Worm (Caenorhabditis elegans) whole organism, L1 larva: ENCODE measurements around the gene nas-32.
"Not testable (repeated sequence)": the region's sequence is repeated elsewhere in the genome, so short reads cannot be mapped to it uniquely, and the experiment has no call there.

Source experiments
- C16A3.4 ChIP-seq: fragments of 150-350 bp; optimal IDR thresholded peaks from 2 replicates; lab custom pipeline; 2014; ENCODE audit warnings: missing biosample characterization, missing genetic modification characterization
- C34B4.2 ChIP-seq: sonication (generic microtip); optimal IDR thresholded peaks from 2 replicates; lab custom pipeline; 2017; ENCODE audit warnings: mild to moderate bottlenecking, missing genetic modification characterization, missing compliant biosample characterization
- Y116A8C.19 ChIP-seq: sonication (generic microtip); optimal IDR thresholded peaks from 2 replicates; lab custom pipeline; 2016; ENCODE audit warnings: missing compliant biosample characterization, missing genetic modification characterization, borderline replicate concordance
- alr-1 ChIP-seq: fragments of 200-800 bp; sonication (Bioruptor generic); optimal IDR thresholded peaks from 2 replicates; lab custom pipeline; 2018; ENCODE audit warnings: borderline replicate concordance, mild to moderate bottlenecking, missing genetic modification characterization, missing compliant biosample characterization
- aly-2 ChIP-seq: fragments of 150-350 bp; optimal IDR thresholded peaks from 2 replicates; lab custom pipeline; 2014; ENCODE audit warnings: missing biosample characterization, missing genetic modification characterization
- ama-1 ChIP-seq: fragments of 150-350 bp; optimal IDR thresholded peaks from 2 replicates; lab custom pipeline; 2014
- blmp-1 ChIP-seq: fragments of 150-350 bp; optimal IDR thresholded peaks from 2 replicates; lab custom pipeline; 2014; ENCODE audit warnings: missing biosample characterization, missing genetic modification characterization
- ceh-8 ChIP-seq: fragments of 200-800 bp; sonication (Bioruptor generic); optimal IDR thresholded peaks from 2 replicates; lab custom pipeline; 2018; ENCODE audit warnings: mild to moderate bottlenecking, missing genetic modification characterization, moderate library complexity, missing compliant biosample characterization
- ceh-82 ChIP-seq, 3 experiments: fragments of 150-350 bp in 1 of 3; sonication (generic microtip) in 2 of 3; optimal IDR thresholded peaks; 2 replicates each; lab custom pipeline; 2014 to 2017; ENCODE audit warnings: missing biosample characterization in 3 of 3, missing genetic modification characterization in 3 of 3
- ces-1 ChIP-seq: fragments of 150-350 bp; optimal IDR thresholded peaks from 2 replicates; lab custom pipeline; 2014; ENCODE audit warnings: missing biosample characterization, missing genetic modification reagents, missing genetic modification characterization
- dpl-1 ChIP-seq, 3 experiments: fragments of 150-350 bp in 2 of 3; sonication (generic microtip) in 1 of 3; optimal IDR thresholded peaks; 2 replicates each; lab custom pipeline; 2014 to 2017; ENCODE audit warnings: missing biosample characterization in 3 of 3, missing genetic modification characterization in 3 of 3, missing genetic modification reagents in 3 of 3
- dsc-1 ChIP-seq: sonication (generic microtip); optimal IDR thresholded peaks from 2 replicates; lab custom pipeline; 2016; ENCODE audit warnings: mild to moderate bottlenecking, missing genetic modification characterization, missing compliant biosample characterization
- efl-1 ChIP-seq, 4 experiments: fragments of 150-350 bp; optimal IDR thresholded peaks in 3 of 4; peaks in 1 of 4; 1 replicate in 1 of 4; 2 replicates in 3 of 4; lab custom pipeline; 2014; ENCODE audit warnings: missing biosample characterization in 2 of 4, missing genetic modification characterization in 2 of 4, missing genetic modification reagents in 2 of 4
- efl-3 ChIP-seq: fragments of 200-800 bp; sonication (Bioruptor generic); optimal IDR thresholded peaks from 2 replicates; lab custom pipeline; 2018; ENCODE audit warnings: mild to moderate bottlenecking, missing genetic modification characterization, missing compliant biosample characterization
- egl-27 ChIP-seq, 2 experiments: fragments of 150-350 bp in 1 of 2; sonication (generic microtip); optimal IDR thresholded peaks; 3 replicates each; lab custom pipeline; 2017 to 2018; ENCODE audit warnings: missing biosample characterization in 2 of 2, missing genetic modification characterization in 2 of 2, missing genetic modification reagents in 2 of 2
- ets-5 ChIP-seq: fragments of 200-800 bp; sonication (Bioruptor generic); IDR thresholded peaks from 2 replicates; pipeline ENCODE4 v1.3.6; 2022; ENCODE audit warnings: missing genetic modification characterization, missing compliant biosample characterization
- fkh-10 ChIP-seq: sonication (generic microtip); optimal IDR thresholded peaks from 2 replicates; lab custom pipeline; 2017; ENCODE audit warnings: missing biosample characterization, missing genetic modification reagents, missing genetic modification characterization
- fos-1 ChIP-seq: fragments of 150-350 bp; optimal IDR thresholded peaks from 2 replicates; lab custom pipeline; 2014; ENCODE audit warnings: missing biosample characterization, missing genetic modification characterization
- grh-1 ChIP-seq: fragments of 200-800 bp; sonication (Bioruptor generic); IDR thresholded peaks from 2 replicates; pipeline ENCODE4 v1.3.6; 2022; ENCODE audit warnings: missing genetic modification reagents, missing genetic modification characterization, missing compliant biosample characterization
- hlh-17 ChIP-seq: fragments of 200-800 bp; sonication (Bioruptor generic); optimal IDR thresholded peaks from 2 replicates; lab custom pipeline; 2018; ENCODE audit warnings: missing genetic modification characterization, mild to moderate bottlenecking, missing compliant biosample characterization, moderate library complexity, borderline replicate concordance
- lin-14 ChIP-seq: fragments of 200-800 bp; sonication (Bioruptor generic); optimal IDR thresholded peaks from 2 replicates; lab custom pipeline; 2018; ENCODE audit warnings: mild to moderate bottlenecking, missing genetic modification characterization, moderate library complexity, missing compliant biosample characterization
- lin-15B ChIP-seq: fragments of 150-350 bp; sonication (generic microtip); optimal IDR thresholded peaks from 3 replicates; lab custom pipeline; 2014; ENCODE audit warnings: missing biosample characterization, missing genetic modification characterization
- lin-39 ChIP-seq: fragments of 150-350 bp; optimal IDR thresholded peaks from 2 replicates; lab custom pipeline; 2014; ENCODE audit warnings: missing biosample characterization, missing genetic modification reagents, missing genetic modification characterization
- mep-1 ChIP-seq: fragments of 150-350 bp; optimal IDR thresholded peaks from 2 replicates; lab custom pipeline; 2014; ENCODE audit warnings: missing biosample characterization, missing genetic modification characterization
- nhr-11 ChIP-seq: fragments of 150-350 bp; optimal IDR thresholded peaks from 2 replicates; lab custom pipeline; 2014; ENCODE audit warnings: missing biosample characterization, missing genetic modification characterization
- nhr-12 ChIP-seq: sonication (generic microtip); optimal IDR thresholded peaks from 2 replicates; lab custom pipeline; 2017; ENCODE audit warnings: missing biosample characterization, missing genetic modification characterization
- nhr-20 ChIP-seq: sonication (generic microtip); optimal IDR thresholded peaks from 2 replicates; lab custom pipeline; 2016; ENCODE audit warnings: mild to moderate bottlenecking, missing genetic modification characterization, missing compliant biosample characterization
- nhr-28 ChIP-seq: fragments of 150-350 bp; optimal IDR thresholded peaks from 2 replicates; lab custom pipeline; 2014; ENCODE audit warnings: missing biosample characterization, missing genetic modification characterization
- nhr-77 ChIP-seq: fragments of 150-350 bp; optimal IDR thresholded peaks from 2 replicates; lab custom pipeline; 2014; ENCODE audit warnings: missing biosample characterization, missing genetic modification characterization
- nhr-85 ChIP-seq: sonication (generic microtip); peaks from one replicate; lab custom pipeline; 2016; ENCODE audit warnings: missing genetic modification characterization, inconsistent platforms, missing compliant biosample characterization
- pax-3 ChIP-seq: fragments of 200-800 bp; sonication (Bioruptor generic); optimal IDR thresholded peaks from 2 replicates; lab custom pipeline; 2018; ENCODE audit warnings: mild to moderate bottlenecking, missing genetic modification characterization, moderate library complexity, missing compliant biosample characterization
- pqm-1 ChIP-seq: sonication (generic microtip); optimal IDR thresholded peaks from 3 replicates; lab custom pipeline; 2017; ENCODE audit warnings: missing biosample characterization, missing genetic modification characterization
- skn-1 ChIP-seq: fragments of 150-350 bp; optimal IDR thresholded peaks from 2 replicates; lab custom pipeline; 2014; ENCODE audit warnings: missing biosample characterization, missing genetic modification characterization
- snu-23 ChIP-seq: sonication (generic microtip); optimal IDR thresholded peaks from 2 replicates; lab custom pipeline; 2016; ENCODE audit warnings: missing genetic modification characterization, missing compliant biosample characterization
- sox-4 ChIP-seq: sonication (generic microtip); optimal IDR thresholded peaks from 2 replicates; lab custom pipeline; 2016; ENCODE audit warnings: missing genetic modification characterization, missing compliant biosample characterization
- sup-37 ChIP-seq: fragments of 200-800 bp; sonication (Bioruptor generic); optimal IDR thresholded peaks from 2 replicates; lab custom pipeline; 2018; ENCODE audit warnings: mild to moderate bottlenecking, missing genetic modification characterization, missing compliant biosample characterization
- tbx-2 ChIP-seq: sonication (generic microtip); optimal IDR thresholded peaks from 2 replicates; lab custom pipeline; 2016; ENCODE audit warnings: missing genetic modification characterization, missing compliant biosample characterization
- unc-30 ChIP-seq: sonication (generic microtip); optimal IDR thresholded peaks from 2 replicates; lab custom pipeline; 2017; ENCODE audit warnings: missing biosample characterization, missing genetic modification characterization
- unc-62 ChIP-seq: fragments of 150-350 bp; optimal IDR thresholded peaks from 2 replicates; lab custom pipeline; 2014; ENCODE audit warnings: missing biosample characterization, missing genetic modification reagents, missing genetic modification characterization
- unc-98 ChIP-seq: fragments of 200-800 bp; sonication (Bioruptor generic); IDR thresholded peaks from 2 replicates; pipeline ENCODE4 v1.3.6; 2022; ENCODE audit warnings: missing genetic modification characterization, missing compliant biosample characterization
- zip-4 ChIP-seq: fragments of 200-800 bp; sonication (Bioruptor generic); optimal IDR thresholded peaks from 2 replicates; lab custom pipeline; 2018; ENCODE audit warnings: mild to moderate bottlenecking, missing genetic modification characterization, moderate library complexity, missing compliant biosample characterization

The nas-32 gene

ce11 chrV:890835-891234, 8.2 kb downstream of the nas-32 start, which contains the start of gene srlf-22:
Gene srlf-22, plus strand, starts transcription at chrV:891135.
- not testable (repeated sequence) for TF ChIP-seq fos-1 (tag; lab: Kevin White, UChicago); ces-1; nhr-28

ce11 chrV:890423-890822, 8.6 kb downstream of the nas-32 start, which contains the start of gene srlf-21:
Gene srlf-21, minus strand, starts transcription at chrV:890523.
- no peak for TF ChIP-seq nhr-12 (tag; lab: Kevin White, UChicago)
- no peak for TF ChIP-seq zip-4 (GFP tag; lab: Kevin White, UChicago)
- no peak for TF ChIP-seq nhr-77 (tag; lab: Kevin White, UChicago)
- no peak for TF ChIP-seq grh-1 (GFP tag; lab: Robert Waterston, UW)
- no peak for TF ChIP-seq fkh-10 (GFP tag; lab: Kevin White, UChicago)
- TF ChIP-seq nhr-85 (tag; lab: Kevin White, UChicago) = no peak
- no peak for TF ChIP-seq ets-5 (GFP tag; lab: Robert Waterston, UW)
- no peak for TF ChIP-seq sox-4
- TF ChIP-seq egl-27 (tag; optimal IDR thresholded peaks at IDR 0.05; lab: Kevin White, UChicago) = no peak
- no peak for TF ChIP-seq ama-1
- no peak for TF ChIP-seq dpl-1 (GFP tag; optimal IDR thresholded peaks at IDR 0.05; lab: Kevin White, UChicago)
- no peak for TF ChIP-seq snu-23
- TF ChIP-seq tbx-2 (tag; lab: Kevin White, UChicago) = no peak
- no peak for TF ChIP-seq ces-1

- TF ChIP-seq ceh-8 (GFP tag; lab: Kevin White, UChicago) (no peak), skn-1 (no peak), Y116A8C.19 (tag; lab: Kevin White, UChicago) (no peak), unc-62 (GFP tag; lab: Kevin White, UChicago) (no peak), hlh-17 (no peak), efl-1 (optimal IDR thresholded peaks at IDR 0.05; lab: Kevin White, UChicago) (no peak), efl-1 (GFP tag; optimal IDR thresholded peaks at IDR 0.05 in 1 of 2; lab: Kevin White, UChicago) (no peak), aly-2 (tag; lab: Kevin White, UChicago) (no peak), C34B4.2 (tag; lab: Kevin White, UChicago) (no peak), lin-14 (GFP tag; lab: Kevin White, UChicago) (no peak), alr-1 (tag; lab: Kevin White, UChicago) (no peak), grh-1 (GFP tag; lab: Robert Waterston, UW) (no peak), efl-3 (GFP tag; lab: Kevin White, UChicago) (no peak), egl-27 (tag; optimal IDR thresholded peaks at IDR 0.05; lab: Kevin White, UChicago) (no peak)
Measured at ce11 chrV:889216-889615, 9.8 kb downstream of the nas-32 start, which contains the start of gene T02B11.6. Gene T02B11.6, minus strand, starts transcription at chrV:889316.

DNA sequence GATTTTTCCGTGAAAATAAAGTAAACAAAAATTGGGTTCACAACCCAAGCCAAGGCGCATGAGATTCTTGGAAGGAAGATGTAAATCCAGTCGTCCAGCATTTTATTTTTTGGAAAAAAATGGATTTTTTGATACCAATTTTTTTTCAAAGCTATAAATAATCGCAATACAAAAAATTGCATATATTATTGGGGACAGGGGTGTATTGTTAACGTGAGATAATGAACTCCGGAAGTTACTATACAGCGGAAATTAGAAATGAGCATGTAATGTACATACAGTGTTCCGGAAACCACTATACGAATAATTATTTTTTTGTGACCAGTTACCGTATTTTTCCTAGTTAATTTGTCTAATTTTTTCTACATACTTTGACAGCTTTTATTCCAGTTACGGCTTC, 14.7 kb downstream of the nas-32 start, which contains the start of gene srj-38:
Gene srj-38 (minus strand): TSS at position 101 of the 400 bp plus-strand sequence.
- TF ChIP-seq nhr-20 (no peak), dsc-1 (tag; lab: Kevin White, UChicago) (no peak), sup-37 (GFP tag; lab: Kevin White, UChicago) (no peak), unc-30 (no peak), mep-1 (tag; lab: Kevin White, UChicago) (no peak), nhr-11 (tag; lab: Kevin White, UChicago) (no peak), lin-14 (GFP tag; lab: Kevin White, UChicago) (no peak), lin-15B (no peak), unc-98 (GFP tag; lab: Robert Waterston, UW) (no peak)

DNA sequence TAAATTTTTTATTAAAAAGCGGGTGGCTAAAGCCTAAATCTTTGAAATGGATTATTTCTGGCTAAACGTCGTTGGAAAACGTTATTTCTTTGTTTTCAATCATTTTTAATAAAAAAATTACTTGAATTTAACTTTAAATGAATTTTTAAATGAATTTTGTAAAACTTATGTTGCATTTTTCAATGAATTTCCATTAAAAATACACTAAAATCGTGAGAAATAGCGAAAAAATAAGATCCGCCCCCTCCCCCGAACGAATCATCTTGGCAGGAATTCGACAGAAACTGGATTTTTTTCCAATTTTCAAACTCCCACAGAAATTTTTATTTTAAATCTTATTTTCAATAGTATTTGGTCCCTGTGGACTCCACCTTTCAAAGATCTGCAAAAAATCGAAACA, 19.8 kb downstream of the nas-32 start, which contains the start of gene srg-53:
Gene srg-53 (plus strand): TSS at position 301 of the 400 bp plus-strand sequence.
- TF ChIP-seq pqm-1 (no peak), dpl-1 (GFP tag; optimal IDR thresholded peaks at IDR 0.05; lab: Kevin White, UChicago) (no peak), blmp-1 (tag; lab: Kevin White, UChicago) (no peak), aly-2 (tag; lab: Kevin White, UChicago) (no peak), C16A3.4 (tag; lab: Kevin White, UChicago) (no peak), pax-3 (no peak), ceh-82 (tag; optimal IDR thresholded peaks at IDR 0.05; lab: Kevin White, UChicago) (no peak), lin-39 (tag; lab: Kevin White, UChicago) (no peak), nhr-28 (no peak)
